Fruit fly (Drosophila melanogaster) whole organism, embryonic: ENCODE data around the gene CG5188.

ENCODE experiments used
- C15 ChIP-seq: fragments of 200-800 bp; sonication (Bioruptor generic); IDR thresholded peaks from 3 replicates; pipeline ENCODE4 v1.3.6; 2022; ENCODE audit warnings: missing biosample characterization, missing genetic modification characterization
- CG12744 ChIP-seq: fragments of 200-800 bp; sonication (Bioruptor generic); optimal IDR thresholded peaks from 2 replicates; lab custom pipeline; 2016; ENCODE audit warnings: missing biosample characterization, missing genetic modification characterization
- CG13123 ChIP-seq: fragments of 200-800 bp; sonication (Bioruptor generic); optimal IDR thresholded peaks from 2 replicates; lab custom pipeline; 2016; ENCODE audit warnings: missing biosample characterization, missing genetic modification characterization
- CG15269 ChIP-seq: fragments of 200-800 bp; sonication (Bioruptor generic); optimal IDR thresholded peaks from 2 replicates; lab custom pipeline; 2018; ENCODE audit warnings: missing biosample characterization, mild to moderate bottlenecking, missing genetic modification characterization, moderate library complexity
- CG18476 ChIP-seq: fragments of 200-800 bp; sonication (Bioruptor generic); optimal IDR thresholded peaks from 2 replicates; lab custom pipeline; 2016; ENCODE audit warnings: missing biosample characterization, mild to moderate bottlenecking, missing genetic modification characterization
- CG2202 ChIP-seq: fragments of 200-800 bp; sonication (Bioruptor generic); optimal IDR thresholded peaks from 2 replicates; lab custom pipeline; 2018; ENCODE audit warnings: missing biosample characterization, mild to moderate bottlenecking, missing genetic modification characterization
- CG2678 ChIP-seq: fragments of 200-800 bp; sonication (Bioruptor generic); optimal IDR thresholded peaks from 3 replicates; lab custom pipeline; 2019; ENCODE audit warnings: missing biosample characterization, mild to moderate bottlenecking, missing genetic modification characterization, moderate library complexity
- CG31365 ChIP-seq: fragments of 200-800 bp; sonication (Bioruptor generic); optimal IDR thresholded peaks from 2 replicates; lab custom pipeline; 2018; ENCODE audit warnings: missing biosample characterization, mild to moderate bottlenecking, missing genetic modification characterization
- CG32772 ChIP-seq: fragments of 200-800 bp; sonication (Bioruptor generic); IDR thresholded peaks from 2 replicates; pipeline ENCODE4 v1.3.6; 2022; ENCODE audit warnings: missing biosample characterization, missing genetic modification characterization
- CG33557 ChIP-seq: fragments of 200-800 bp; sonication (Bioruptor generic); optimal IDR thresholded peaks from 2 replicates; lab custom pipeline; 2019; ENCODE audit warnings: missing biosample characterization, mild to moderate bottlenecking, missing genetic modification characterization, moderate library complexity
- CG42726 ChIP-seq: fragments of 200-800 bp; sonication (Bioruptor generic); IDR thresholded peaks from 2 replicates; pipeline ENCODE4 v1.3.6; 2022; ENCODE audit warnings: missing biosample characterization, missing genetic modification characterization; ENCODE audit not compliant: partially characterized antibody
- CG4282 ChIP-seq: fragments of 200-800 bp; sonication (Bioruptor generic); optimal IDR thresholded peaks from 2 replicates; lab custom pipeline; 2016; ENCODE audit warnings: missing biosample characterization, missing genetic modification characterization
- CG43689 ChIP-seq: fragments of 200-800 bp; sonication (Bioruptor generic); IDR thresholded peaks from 2 replicates; pipeline ENCODE4 v1.3.6; 2022; ENCODE audit warnings: missing biosample characterization, missing genetic modification characterization
- CG6683 ChIP-seq: fragments of 200-800 bp; sonication (Bioruptor generic); optimal IDR thresholded peaks from 2 replicates; lab custom pipeline; 2017; ENCODE audit warnings: missing biosample characterization, mild to moderate bottlenecking, missing genetic modification characterization, missing genetic modification reagents
- CG7271 ChIP-seq: fragments of 200-800 bp; sonication (Bioruptor generic); optimal IDR thresholded peaks from 2 replicates; lab custom pipeline; 2018; ENCODE audit warnings: missing biosample characterization, mild to moderate bottlenecking, missing genetic modification characterization, moderate library complexity
- CG8924 ChIP-seq: fragments of 200-800 bp; optimal IDR thresholded peaks from 3 replicates; lab custom pipeline; 2019; ENCODE audit warnings: missing biosample characterization, mild to moderate bottlenecking, missing genetic modification characterization, moderate library complexity
- CG9437 ChIP-seq: fragments of 200-800 bp; sonication (Bioruptor generic); optimal IDR thresholded peaks from 2 replicates; lab custom pipeline; 2018; ENCODE audit warnings: missing biosample characterization, mild to moderate bottlenecking, missing genetic modification characterization
- CG9876 ChIP-seq: fragments of 200-800 bp; sonication (Bioruptor generic); optimal IDR thresholded peaks from 2 replicates; lab custom pipeline; 2016; ENCODE audit warnings: missing biosample characterization, missing genetic modification characterization
- Camta ChIP-seq: fragments of 200-800 bp; sonication (Bioruptor generic); optimal IDR thresholded peaks from 2 replicates; lab custom pipeline; 2016; ENCODE audit warnings: missing biosample characterization, missing genetic modification characterization
- D19A ChIP-seq: fragments of 200-800 bp; optimal IDR thresholded peaks from 3 replicates; lab custom pipeline; 2019; ENCODE audit warnings: missing biosample characterization, mild to moderate bottlenecking, missing genetic modification characterization, moderate library complexity
- Dbx ChIP-seq: fragments of 200-800 bp; sonication (Bioruptor generic); IDR thresholded peaks from 3 replicates; pipeline ENCODE4 v1.3.6; 2022; ENCODE audit warnings: missing biosample characterization, missing genetic modification characterization
- Deaf1 ChIP-seq: fragments of 200-800 bp; optimal IDR thresholded peaks from 3 replicates; lab custom pipeline; 2019; ENCODE audit warnings: missing biosample characterization, mild to moderate bottlenecking, missing genetic modification characterization, moderate library complexity
- Drgx ChIP-seq: fragments of 200-800 bp; sonication (Bioruptor generic); IDR thresholded peaks from 2 replicates; pipeline ENCODE4 v1.3.6; 2022; ENCODE audit warnings: missing biosample characterization, missing genetic modification characterization
- ERR ChIP-seq: fragments of 200-800 bp; sonication (Bioruptor generic); optimal IDR thresholded peaks from 2 replicates; lab custom pipeline; 2016; ENCODE audit warnings: missing biosample characterization, missing genetic modification characterization
- GATAe ChIP-seq: fragments of 200-800 bp; sonication (Bioruptor generic); conservative IDR thresholded peaks from 2 replicates; pipeline ENCODE4 v1.3.6; 2022; ENCODE audit warnings: missing biosample characterization, missing genetic modification characterization
- Nf-YC ChIP-seq: fragments of 200-800 bp; optimal IDR thresholded peaks from 3 replicates; lab custom pipeline; 2019; ENCODE audit warnings: missing biosample characterization, mild to moderate bottlenecking, missing genetic modification characterization, moderate library complexity
- Sox102F ChIP-seq: fragments of 200-800 bp; sonication (Bioruptor generic); optimal IDR thresholded peaks from 2 replicates; lab custom pipeline; 2018; ENCODE audit warnings: missing biosample characterization, mild to moderate bottlenecking, missing genetic modification characterization, moderate library complexity
- Trl ChIP-seq, 3 experiments: fragments of >200 bp in 2 of 3; fragments of 200-800 bp in 1 of 3; sonication (Bioruptor generic) in 1 of 3; optimal IDR thresholded peaks; 2 replicates in 1 of 3; 3 replicates in 2 of 3; lab custom pipeline; 2016 to 2017; ENCODE audit warnings: missing biosample characterization in 1 of 3, missing genetic modification characterization in 1 of 3
- amos ChIP-seq: fragments of 200-800 bp; sonication (Bioruptor generic); IDR thresholded peaks from 2 replicates; pipeline ENCODE4 v1.3.6; 2022; ENCODE audit warnings: missing biosample characterization, missing genetic modification characterization; ENCODE audit not compliant: partially characterized antibody
- bsh ChIP-seq, 2 experiments: fragments of 200-800 bp; sonication (Bioruptor generic); optimal IDR thresholded peaks; 2 replicates each; lab custom pipeline; 2017 to 2018; ENCODE audit warnings: mild to moderate bottlenecking in 2 of 2, missing biosample characterization in 2 of 2, missing genetic modification characterization in 2 of 2, moderate library complexity in 1 of 2
- cad ChIP-seq: fragments of >200 bp; optimal IDR thresholded peaks from 2 replicates; lab custom pipeline; 2017; ENCODE audit warnings: missing biosample characterization, missing genetic modification characterization
- chinmo ChIP-seq: fragments of 200-800 bp; sonication (Bioruptor generic); IDR thresholded peaks from 4 replicates; pipeline ENCODE4 v1.3.6; 2022; ENCODE audit warnings: missing biosample characterization, missing genetic modification characterization; ENCODE audit not compliant: partially characterized antibody
- dan ChIP-seq: fragments of 200-800 bp; sonication (Bioruptor generic); IDR thresholded peaks from 2 replicates; pipeline ENCODE4 v1.3.6; 2022; ENCODE audit warnings: missing biosample characterization, missing genetic modification characterization
- en ChIP-seq: fragments of 200-800 bp; sonication (Bioruptor generic); optimal IDR thresholded peaks from 2 replicates; lab custom pipeline; 2016; ENCODE audit warnings: missing biosample characterization, missing genetic modification characterization
- exex ChIP-seq: fragments of 200-800 bp; sonication (Bioruptor generic); optimal IDR thresholded peaks from 4 replicates; lab custom pipeline; 2018; ENCODE audit warnings: missing biosample characterization, mild to moderate bottlenecking, missing genetic modification characterization, moderate library complexity
- gcm ChIP-seq: fragments of 200-800 bp; sonication (Bioruptor generic); optimal IDR thresholded peaks from 2 replicates; lab custom pipeline; 2019; ENCODE audit warnings: missing biosample characterization, mild to moderate bottlenecking, missing genetic modification characterization, moderate library complexity
- gfzf ChIP-seq: fragments of 200-800 bp; sonication (Bioruptor generic); optimal IDR thresholded peaks from 2 replicates; lab custom pipeline; 2016; ENCODE audit warnings: missing biosample characterization, mild to moderate bottlenecking, missing genetic modification characterization, moderate library complexity
- gsb ChIP-seq: fragments of 200-800 bp; sonication (Bioruptor generic); IDR thresholded peaks from 2 replicates; pipeline ENCODE4 v1.3.6; 2022; ENCODE audit warnings: missing biosample characterization, missing genetic modification characterization
- hb ChIP-seq: fragments of 200-800 bp; sonication (Bioruptor generic); IDR thresholded peaks from 3 replicates; pipeline ENCODE4 v1.3.6; 2022; ENCODE audit warnings: missing biosample characterization, missing genetic modification characterization; ENCODE audit not compliant: partially characterized antibody
- ind ChIP-seq: fragments of 200-800 bp; sonication (Bioruptor generic); optimal IDR thresholded peaks from 3 replicates; lab custom pipeline; 2016; ENCODE audit warnings: missing biosample characterization, missing genetic modification characterization
- lmd ChIP-seq: fragments of 200-800 bp; sonication (Bioruptor generic); IDR thresholded peaks from 2 replicates; pipeline ENCODE4 v1.3.6; 2022; ENCODE audit warnings: missing biosample characterization, missing genetic modification characterization
- maf-S ChIP-seq: fragments of 200-800 bp; sonication (Bioruptor generic); optimal IDR thresholded peaks from 2 replicates; lab custom pipeline; 2016; ENCODE audit warnings: missing biosample characterization, missing genetic modification characterization
- otp ChIP-seq: fragments of 200-800 bp; sonication (Bioruptor generic); IDR thresholded peaks from 3 replicates; pipeline ENCODE4, ENCODE4 v1.3.6; 2022; ENCODE audit warnings: missing biosample characterization, missing genetic modification characterization
- pho ChIP-seq: fragments of 200-800 bp; sonication (Bioruptor generic); optimal IDR thresholded peaks from 2 replicates; lab custom pipeline; 2016; ENCODE audit warnings: missing biosample characterization, missing genetic modification characterization
- sc ChIP-seq, 3 experiments: fragments of >200 bp in 2 of 3; fragments of 200-800 bp in 1 of 3; sonication (Bioruptor generic) in 1 of 3; optimal IDR thresholded peaks; 2 replicates in 2 of 3; 3 replicates in 1 of 3; lab custom pipeline; 2017; ENCODE audit warnings: mild to moderate bottlenecking in 1 of 3, missing biosample characterization in 1 of 3, missing genetic modification characterization in 1 of 3, missing genetic modification reagents in 1 of 3
- sisA ChIP-seq: fragments of 200-800 bp; sonication (Bioruptor generic); IDR thresholded peaks from 2 replicates; pipeline ENCODE4 v1.3.6; 2022; ENCODE audit warnings: missing biosample characterization, missing genetic modification characterization
- tgo ChIP-seq: fragments of 200-800 bp; sonication (Bioruptor generic); IDR thresholded peaks from 3 replicates; pipeline ENCODE4 v1.3.6; 2022; ENCODE audit warnings: missing biosample characterization, missing genetic modification characterization
- vnd ChIP-seq: fragments of 200-800 bp; sonication (Bioruptor generic); IDR thresholded peaks from 3 replicates; pipeline ENCODE4 v1.3.6; 2022; ENCODE audit warnings: missing biosample characterization, missing genetic modification characterization; ENCODE audit not compliant: partially characterized antibody

CG5188 gene

dm6 chr2L:10386208-10386805 lies 42.3 kb upstream of the CG5188 start, which contains the start of the genes Cdk1 and mRpS7 (continued):
- TF ChIP-seq CG6683 (GFP tag; lab: Kevin White, UChicago) (no peak), Drgx (GFP tag; lab: Robert Waterston, UW) (peak; percentile 53; the same call in 1 of the 2 replicates), CG12744 (GFP tag; lab: Kevin White, UChicago) (peak; percentile 30), CG43689 (GFP tag; lab: Robert Waterston, UW) (no peak), Sox102F (GFP tag; lab: Kevin White, UChicago) (no peak), cad (GFP tag; lab: Kevin White, UChicago) (no peak), tgo (peak; percentile 61), gsb (GFP tag; lab: Robert Waterston, UW) (0 out of 2 replicates have a peak, but pooled peaks have one; percentile 32), hb (no peak), Camta (GFP tag; lab: Kevin White, UChicago) (peak; percentile 57), CG13123 (peak; percentile 46), Nf-YC (tag; lab: Kevin White, UChicago) (peak; percentile 59), C15 (GFP tag; lab: Robert Waterston, UW) (no peak), Deaf1 (tag; lab: Kevin White, UChicago) (peak; percentile 39), exex (peak; percentile 39), en (no peak), Dbx (GFP tag; lab: Robert Waterston, UW) (peak; percentile 63; the same call in 2 of the 3 replicates), sisA (peak; percentile 38; the same call in 1 of the 2 replicates), bsh (GFP tag; optimal IDR thresholded peaks at IDR 0.05; lab: Kevin White, UChicago) (peak in 1 of 2 experiments; percentile 75), CG18476 (GFP tag; lab: Kevin White, UChicago) (peak; percentile 64), CG33557 (GFP tag; lab: Kevin White, UChicago) (peak; percentile 40), CG42726 (GFP tag; lab: Robert Waterston, UW) (no peak), maf-S (GFP tag; lab: Kevin White, UChicago) (peak; percentile 23), CG9876 (no peak), CG8924 (tag; lab: Kevin White, UChicago) (peak; percentile 87), CG9437 (peak; percentile 80), CG32772 (GFP tag; lab: Robert Waterston, UW) (peak; percentile 72), CG2678 (tag; lab: Kevin White, UChicago) (peak; percentile 87), gfzf (GFP tag; lab: Kevin White, UChicago) (peak; percentile 26), CG7271 (tag; lab: Kevin White, UChicago) (peak; percentile 37), CG4282 (GFP tag; lab: Kevin White, UChicago) (no peak), gcm (GFP tag; lab: Kevin White, UChicago) (peak; percentile 66), D19A (tag; lab: Kevin White, UChicago) (peak; percentile 68), CG31365 (tag; lab: Kevin White, UChicago) (no peak), amos (no peak), CG15269 (tag; lab: Kevin White, UChicago) (peak; percentile 83), GATAe (GFP tag; lab: Robert Waterston, UW) (no peak), sc (optimal IDR thresholded peaks at IDR 0.05; lab: Kevin White, UChicago) (no peak), sc (GFP tag; optimal IDR thresholded peaks at IDR 0.05; lab: Kevin White, UChicago) (peak; percentile 36), chinmo (GFP tag; lab: Robert Waterston, UW) (no peak), lmd (GFP tag; lab: Robert Waterston, UW) (no peak; the same call in 1 of the 2 replicates), ERR (GFP tag; lab: Kevin White, UChicago) (no peak), Trl (optimal IDR thresholded peaks at IDR 0.05; lab: Kevin White, UChicago) (no peak), Trl (GFP tag; optimal IDR thresholded peaks at IDR 0.05; lab: Kevin White, UChicago) (peak; percentile 54), pho (peak; percentile 63), vnd (GFP tag; lab: Robert Waterston, UW) (no peak), dan (GFP tag; lab: Robert Waterston, UW) (no peak), ind (GFP tag; lab: Kevin White, UChicago) (peak; percentile 77), otp (GFP tag; lab: Robert Waterston, UW) (0 out of 3 replicates have a peak, but pooled peaks have one; percentile 41), CG2202 (tag; lab: Kevin White, UChicago) (no peak)
